Fruit fly (Drosophila melanogaster): Measurements from ENCODE around the gene B-H2.

dm6 chrX:17315566-17315965, 1.2 kb downstream of the B-H2 start:
- TF ChIP-seq CG15514 (GFP tag; optimal IDR thresholded peaks at IDR 0.05) (no peak), Med (GFP tag) (no peak), prd (optimal IDR thresholded peaks at IDR 0.05) (no peak), prd (GFP tag; IDR thresholded peaks at IDR 0.05) (no peak), CG17612 (GFP tag; IDR thresholded peaks at IDR 0.05) (no peak), CG3995 (GFP tag; optimal IDR thresholded peaks at IDR 0.05) (no peak), fd3F (GFP tag; optimal IDR thresholded peaks at IDR 0.05) (no peak), ac (GFP tag; optimal IDR thresholded peaks at IDR 0.05) (no peak), HLH54F (GFP tag; optimal IDR thresholded peaks at IDR 0.05) (no peak), CG8281 (tag; optimal IDR thresholded peaks at IDR 0.05) (no peak)

Measured in whole organism, embryonic.